Worm (Caenorhabditis elegans) whole organism, L4 larva: ENCODE measurements around the gene srbc-44.
A peak's percentile ranks its signal among the peaks of the same experiment; 100 is the strongest.

Experiments
- D1046.2 ChIP-seq: fragments of 200-800 bp; sonication (Bioruptor generic); IDR thresholded peaks from 2 replicates; pipeline ENCODE4 v1.3.6; 2022; ENCODE audit warnings: missing genetic modification characterization, missing compliant biosample characterization
- F10B5.3 ChIP-seq: sonication (generic microtip); optimal IDR thresholded peaks from 2 replicates; lab custom pipeline; 2016; ENCODE audit warnings: mild to moderate bottlenecking, missing genetic modification characterization, missing compliant biosample characterization
- F37D6.2 ChIP-seq: sonication (generic microtip); optimal IDR thresholded peaks from 2 replicates; lab custom pipeline; 2016; ENCODE audit warnings: mild to moderate bottlenecking, missing genetic modification characterization, missing compliant biosample characterization
- F49E8.2 ChIP-seq: sonication (generic microtip); optimal IDR thresholded peaks from 2 replicates; lab custom pipeline; 2016; ENCODE audit warnings: missing compliant biosample characterization, mild to moderate bottlenecking, missing genetic modification characterization, borderline replicate concordance
- T26A8.4 ChIP-seq: fragments of 200-800 bp; sonication (Bioruptor generic); IDR thresholded peaks from 2 replicates; pipeline ENCODE4 v1.3.6; 2022; ENCODE audit warnings: missing genetic modification characterization, missing compliant biosample characterization
- Y105C5A.15 ChIP-seq: fragments of 200-800 bp; sonication (Bioruptor generic); IDR thresholded peaks from 2 replicates; pipeline ENCODE4 v1.3.6; 2022; ENCODE audit warnings: missing genetic modification characterization, missing compliant biosample characterization
- ceh-20 ChIP-seq: fragments of 200-800 bp; sonication (Bioruptor generic); IDR thresholded peaks from 2 replicates; pipeline ENCODE4 v1.3.6; 2022; ENCODE audit warnings: missing genetic modification reagents, missing genetic modification characterization, missing compliant biosample characterization
- ceh-32 ChIP-seq: sonication (generic microtip); optimal IDR thresholded peaks from 2 replicates; lab custom pipeline; 2016; ENCODE audit warnings: mild to moderate bottlenecking, missing genetic modification characterization, missing compliant biosample characterization; ENCODE audit not compliant: poor library complexity
- ceh-82 ChIP-seq: sonication (generic microtip); optimal IDR thresholded peaks from 2 replicates; lab custom pipeline; 2017; ENCODE audit warnings: missing biosample characterization, missing genetic modification characterization
- ces-1 ChIP-seq: fragments of 150-350 bp; sonication (generic microtip); optimal IDR thresholded peaks from 4 replicates; lab custom pipeline; 2014; ENCODE audit warnings: missing biosample characterization, missing genetic modification reagents, missing genetic modification characterization
- ctbp-1 ChIP-seq: fragments of 200-800 bp; sonication (Bioruptor generic); IDR thresholded peaks from 2 replicates; pipeline ENCODE4 v1.3.6; 2022; ENCODE audit warnings: missing genetic modification reagents, missing genetic modification characterization, missing compliant biosample characterization
- daf-16 ChIP-seq, 3 experiments: sonication (generic microtip); optimal IDR thresholded peaks; 2 replicates each; lab custom pipeline; 2016 to 2017; ENCODE audit warnings: missing genetic modification characterization in 3 of 3, missing genetic modification reagents in 3 of 3, mild to moderate bottlenecking in 2 of 3, missing compliant biosample characterization in 2 of 3, missing biosample characterization in 1 of 3, moderate library complexity in 1 of 3
- daf-8 ChIP-seq: fragments of 200-800 bp; sonication (Bioruptor generic); IDR thresholded peaks from 2 replicates; pipeline ENCODE4 v1.3.6; 2022; ENCODE audit warnings: missing genetic modification characterization, missing compliant biosample characterization
- dmd-8 ChIP-seq: fragments of 200-800 bp; sonication (Bioruptor generic); IDR thresholded peaks from 2 replicates; pipeline ENCODE4 v1.3.6; 2022; ENCODE audit warnings: missing genetic modification characterization, missing compliant biosample characterization
- dve-1 ChIP-seq: sonication (generic microtip); optimal IDR thresholded peaks from 2 replicates; lab custom pipeline; 2017; ENCODE audit warnings: antibody characterized with exemption, mild to moderate bottlenecking, missing genetic modification characterization, missing compliant biosample characterization; ENCODE audit not compliant: insufficient read depth
- egl-43 ChIP-seq: fragments of 200-800 bp; sonication (Bioruptor generic); IDR thresholded peaks from 2 replicates; pipeline ENCODE4 v1.3.6; 2022; ENCODE audit warnings: missing genetic modification reagents, missing genetic modification characterization, missing compliant biosample characterization
- fkh-10 ChIP-seq: fragments of 150-350 bp; optimal IDR thresholded peaks from 2 replicates; lab custom pipeline; 2014; ENCODE audit warnings: missing biosample characterization, missing genetic modification reagents, missing genetic modification characterization
- fos-1 ChIP-seq: fragments of 150-350 bp; optimal IDR thresholded peaks from 2 replicates; lab custom pipeline; 2014; ENCODE audit warnings: missing biosample characterization, missing genetic modification characterization
- hif-1 ChIP-seq, 2 experiments: sonication (generic microtip); optimal IDR thresholded peaks; 2 replicates each; lab custom pipeline; 2016 to 2017; ENCODE audit warnings: missing compliant biosample characterization in 2 of 2, missing genetic modification characterization in 2 of 2, missing genetic modification reagents in 2 of 2, missing genotype in 2 of 2, mild to moderate bottlenecking in 1 of 2
- hlh-11 ChIP-seq: fragments of 200-800 bp; sonication (Bioruptor generic); optimal IDR thresholded peaks from 2 replicates; lab custom pipeline; 2018; ENCODE audit warnings: mild to moderate bottlenecking, missing genetic modification characterization, missing compliant biosample characterization
- jun-1 ChIP-seq: fragments of 150-350 bp; optimal IDR thresholded peaks from 2 replicates; lab custom pipeline; 2014; ENCODE audit warnings: missing biosample characterization, missing genetic modification reagents, missing genetic modification characterization
- lin-1 ChIP-seq: fragments of 200-800 bp; sonication (Bioruptor generic); IDR thresholded peaks from 2 replicates; pipeline ENCODE4 v1.3.6; 2022; ENCODE audit warnings: missing genetic modification reagents, missing genetic modification characterization, missing compliant biosample characterization
- lin-13 ChIP-seq: fragments of 150-350 bp; optimal IDR thresholded peaks from 2 replicates; lab custom pipeline; 2014; ENCODE audit warnings: missing biosample characterization, missing genetic modification reagents, missing genetic modification characterization
- lin-15B ChIP-seq: fragments of 150-350 bp; sonication (generic microtip); optimal IDR thresholded peaks from 3 replicates; lab custom pipeline; 2014; ENCODE audit warnings: missing biosample characterization, missing genetic modification characterization
- lin-38 ChIP-seq: fragments of 200-800 bp; sonication (Bioruptor generic); IDR thresholded peaks from 2 replicates; pipeline ENCODE4 v1.3.6; 2022; ENCODE audit warnings: missing genetic modification reagents, missing genetic modification characterization, missing compliant biosample characterization
- lsy-2 ChIP-seq, 2 experiments: fragments of 150-350 bp in 1 of 2; sonication (generic microtip) in 1 of 2; optimal IDR thresholded peaks; 2 replicates each; lab custom pipeline; 2014 to 2017; ENCODE audit warnings: missing biosample characterization in 2 of 2, missing genetic modification characterization in 2 of 2
- mdt-29 ChIP-seq: fragments of 200-800 bp; sonication (Bioruptor generic); IDR thresholded peaks from 2 replicates; pipeline ENCODE4 v1.3.6; 2022; ENCODE audit warnings: missing genetic modification reagents, missing genetic modification characterization, missing compliant biosample characterization
- mep-1 ChIP-seq: fragments of 150-350 bp; sonication (generic microtip); optimal IDR thresholded peaks from 3 replicates; lab custom pipeline; 2014; ENCODE audit warnings: missing biosample characterization, missing genetic modification characterization
- mes-2 ChIP-seq: sonication (generic microtip); optimal IDR thresholded peaks from 2 replicates; lab custom pipeline; 2016; ENCODE audit warnings: missing genotype, mild to moderate bottlenecking, missing genetic modification characterization, missing compliant biosample characterization; ENCODE audit not compliant: poor library complexity, severe bottlenecking
- nhr-10 ChIP-seq: fragments of 150-350 bp; optimal IDR thresholded peaks from 2 replicates; lab custom pipeline; 2014; ENCODE audit warnings: missing biosample characterization, missing genetic modification characterization
- nhr-25 ChIP-seq: sonication (generic microtip); optimal IDR thresholded peaks from 2 replicates; lab custom pipeline; 2017; ENCODE audit warnings: missing genetic modification characterization, mild to moderate bottlenecking, missing compliant biosample characterization, antibody characterized with exemption, moderate library complexity, borderline replicate concordance; ENCODE audit not compliant: insufficient read depth
- nhr-28 ChIP-seq: fragments of 150-350 bp; optimal IDR thresholded peaks from 2 replicates; lab custom pipeline; 2014; ENCODE audit warnings: missing biosample characterization, missing genetic modification characterization
- nhr-41 ChIP-seq: fragments of 200-800 bp; sonication (Bioruptor generic); IDR thresholded peaks from 2 replicates; pipeline ENCODE4 v1.3.6; 2022; ENCODE audit warnings: missing genetic modification reagents, missing genetic modification characterization, missing compliant biosample characterization
- nhr-48 ChIP-seq: sonication (generic microtip); optimal IDR thresholded peaks from 2 replicates; lab custom pipeline; 2016; ENCODE audit warnings: mild to moderate bottlenecking, missing genetic modification characterization, missing compliant biosample characterization
- nhr-6 ChIP-seq: fragments of 150-350 bp; optimal IDR thresholded peaks from 2 replicates; lab custom pipeline; 2014; ENCODE audit warnings: missing biosample characterization, missing genetic modification characterization
- nhr-77 ChIP-seq: fragments of 150-350 bp; optimal IDR thresholded peaks from 2 replicates; lab custom pipeline; 2014; ENCODE audit warnings: missing biosample characterization, missing genetic modification characterization
- php-3 ChIP-seq: fragments of 200-800 bp; sonication (Bioruptor generic); IDR thresholded peaks from 2 replicates; pipeline ENCODE4 v1.3.6; 2022; ENCODE audit warnings: missing genetic modification reagents, missing genetic modification characterization, missing compliant biosample characterization
- pqm-1 ChIP-seq: sonication (generic microtip); optimal IDR thresholded peaks from 2 replicates; lab custom pipeline; 2017; ENCODE audit warnings: missing biosample characterization, missing genetic modification characterization
- rbr-2 ChIP-seq: sonication (generic microtip); optimal IDR thresholded peaks from 2 replicates; lab custom pipeline; 2016; ENCODE audit warnings: missing genotype, missing genetic modification characterization, missing compliant biosample characterization
- saeg-2 ChIP-seq: fragments of 200-800 bp; sonication (Bioruptor generic); IDR thresholded peaks from 2 replicates; pipeline ENCODE4 v1.3.6; 2022; ENCODE audit warnings: missing genetic modification reagents, missing genetic modification characterization, missing compliant biosample characterization
- skn-1 ChIP-seq: fragments of 150-350 bp; optimal IDR thresholded peaks from 2 replicates; lab custom pipeline; 2014; ENCODE audit warnings: missing biosample characterization, missing genetic modification characterization
- spr-1 ChIP-seq: sonication (generic microtip); optimal IDR thresholded peaks from 2 replicates; lab custom pipeline; 2016; ENCODE audit warnings: mild to moderate bottlenecking, missing genetic modification characterization, missing compliant biosample characterization
- unc-62 ChIP-seq, 3 experiments: fragments of 150-350 bp in 1 of 3; sonication (generic microtip); optimal IDR thresholded peaks in 2 of 3; peaks in 1 of 3; 1 replicate in 1 of 3; 2 replicates in 2 of 3; lab custom pipeline; 2014 to 2017; ENCODE audit warnings: missing biosample characterization in 3 of 3, missing genetic modification characterization in 3 of 3, missing genetic modification reagents in 3 of 3, missing genotype in 1 of 3
- vab-7 ChIP-seq: fragments of 200-800 bp; sonication (Bioruptor generic); IDR thresholded peaks from 2 replicates; pipeline ENCODE4 v1.3.6; 2022; ENCODE audit warnings: missing genetic modification reagents, missing genetic modification characterization, missing compliant biosample characterization
- zfp-2 ChIP-seq: sonication (generic microtip); optimal IDR thresholded peaks from 2 replicates; lab custom pipeline; 2016; ENCODE audit warnings: mild to moderate bottlenecking, missing genetic modification characterization, missing compliant biosample characterization

Gene srbc-44

ce11 chrV:12743778-12744502 lies 44.4 kb downstream of the srbc-44 start (continued):
- TF ChIP-seq nhr-77 (tag; lab: Kevin White, UChicago) (no peak), lsy-2 (tag; optimal IDR thresholded peaks at IDR 0.05; lab: Kevin White, UChicago) (no peak), saeg-2 (GFP tag; lab: Robert Waterston, UW) (no peak), skn-1 (tag; lab: Kevin White, UChicago) (no peak), F49E8.2 (no peak), Y105C5A.15 (GFP tag; lab: Robert Waterston, UW) (no peak), egl-43 (GFP tag; lab: Robert Waterston, UW) (no peak), fos-1 (tag; lab: Kevin White, UChicago) (no peak), php-3 (GFP tag; lab: Robert Waterston, UW) (no peak), mdt-29 (no peak), lin-15B (tag; lab: Kevin White, UChicago) (no peak), spr-1 (tag; lab: Kevin White, UChicago) (peak; percentile 2), nhr-6 (tag; lab: Kevin White, UChicago) (no peak), unc-62 (GFP tag; optimal IDR thresholded peaks at IDR 0.05 in 1 of 2; lab: Kevin White, UChicago) (no peak), unc-62 (tag; optimal IDR thresholded peaks at IDR 0.05; lab: Kevin White, UChicago) (no peak), dve-1 (tag; lab: Kevin White, UChicago) (peak; percentile 53), vab-7 (GFP tag; lab: Robert Waterston, UW) (no peak), fkh-10 (GFP tag; lab: Kevin White, UChicago) (no peak), nhr-28 (no peak), T26A8.4 (GFP tag; lab: Robert Waterston, UW) (no peak), D1046.2 (GFP tag; lab: Robert Waterston, UW) (no peak), rbr-2 (tag; lab: Kevin White, UChicago) (no peak), daf-16 (GFP tag; optimal IDR thresholded peaks at IDR 0.05; lab: Kevin White, UChicago) (no peak), daf-16 (tag; optimal IDR thresholded peaks at IDR 0.05; lab: Kevin White, UChicago) (no peak), jun-1 (tag; lab: Kevin White, UChicago) (no peak), nhr-41 (no peak), hlh-11 (no peak), daf-8 (GFP tag; lab: Robert Waterston, UW) (no peak), pqm-1 (tag; lab: Kevin White, UChicago) (peak; percentile 28), ceh-20 (GFP tag; lab: Robert Waterston, UW) (no peak), ceh-82 (tag; lab: Kevin White, UChicago) (no peak), mep-1 (tag; lab: Kevin White, UChicago) (peak; percentile 66), ctbp-1 (no peak), F10B5.3 (no peak), lin-38 (GFP tag; lab: Robert Waterston, UW) (no peak), lin-1 (GFP tag; lab: Robert Waterston, UW) (no peak), lin-13 (GFP tag; lab: Kevin White, UChicago) (no peak), nhr-10 (tag; lab: Kevin White, UChicago) (peak; percentile 29), hif-1 (tag; optimal IDR thresholded peaks at IDR 0.05; lab: Kevin White, UChicago) (no peak), ceh-32 (no peak), mes-2 (tag; lab: Kevin White, UChicago) (peak; percentile 69), nhr-25 (tag; lab: Kevin White, UChicago) (no peak), zfp-2 (tag; lab: Kevin White, UChicago) (no peak), nhr-48 (tag; lab: Kevin White, UChicago) (peak; percentile 13), F37D6.2 (no peak), ces-1 (GFP tag; lab: Kevin White, UChicago) (no peak), dmd-8 (GFP tag; lab: Robert Waterston, UW) (no peak)
